Worm (Caenorhabditis elegans): ENCODE results near the gene Y70C5A.4.

The Y70C5A.4 gene

DNA sequence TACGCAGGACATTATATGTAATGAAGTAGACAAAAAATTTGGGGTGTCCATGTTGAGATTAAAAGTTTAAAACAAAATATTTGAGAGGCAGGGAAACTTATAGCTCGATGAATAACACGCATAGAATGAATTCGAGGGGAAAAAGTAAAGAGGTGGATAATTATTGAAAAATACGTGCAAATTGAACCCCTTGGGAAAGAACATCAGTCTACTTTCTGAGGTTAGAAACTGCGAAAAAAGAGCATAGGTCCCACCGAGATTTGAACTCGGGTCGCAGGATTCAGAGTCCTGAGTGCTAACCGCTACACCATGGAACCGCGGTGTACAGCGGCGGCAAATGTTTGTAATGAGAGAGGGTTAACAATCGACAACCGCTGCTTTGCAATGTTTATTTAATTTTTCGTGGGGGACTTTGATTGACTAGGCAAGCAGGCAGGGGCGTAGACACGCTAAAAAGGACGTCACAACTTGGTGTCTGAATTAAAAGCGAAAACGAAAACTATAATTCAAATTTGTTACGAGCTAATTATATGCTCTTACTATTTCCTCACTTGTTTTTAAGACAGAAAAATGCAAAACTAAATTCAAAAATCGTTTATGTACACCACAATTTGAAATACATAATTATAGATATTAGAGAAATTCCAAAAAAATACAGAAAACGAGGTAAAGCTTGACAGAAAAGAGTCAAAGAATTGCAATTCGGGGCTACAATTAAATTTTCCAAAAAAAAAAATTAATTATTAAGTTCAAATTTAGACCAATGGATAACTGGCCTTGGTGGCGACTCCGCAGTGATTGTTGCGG lies 25.4 kb upstream of the Y70C5A.4 start, which contains the start of gene srh-269:
TSS of gene srh-269 (minus strand) at position 51 of the 807 bp plus-strand sequence.
- TF ChIP-seq ztf-4 (tag; optimal IDR thresholded peaks at IDR 0.05) = peak; percentile 56
- TF ChIP-seq skn-1 (tag; optimal IDR thresholded peaks at IDR 0.05) = no peak
- TF ChIP-seq ceh-9 (tag; optimal IDR thresholded peaks at IDR 0.05) = no peak
- peak; percentile 85 for TF ChIP-seq hmg-11 (tag; optimal IDR thresholded peaks at IDR 0.05)
- TF ChIP-seq jun-1 (tag; optimal IDR thresholded peaks at IDR 0.05) = peak; percentile 18
- no peak for TF ChIP-seq nhr-12 (tag; optimal IDR thresholded peaks at IDR 0.05)
- no peak for TF ChIP-seq mdl-1 (tag; optimal IDR thresholded peaks at IDR 0.05)
- TF ChIP-seq R02D3.7 (tag; optimal IDR thresholded peaks at IDR 0.05) = no peak
- TF ChIP-seq nfya-1 (tag; optimal IDR thresholded peaks at IDR 0.05; ENCODE audit: insufficient read depth) = peak; percentile 46
- no peak for TF ChIP-seq sea-2 (GFP tag; optimal IDR thresholded peaks at IDR 0.05)
- no peak for TF ChIP-seq nhr-237 (tag; optimal IDR thresholded peaks at IDR 0.05)
- no peak for TF ChIP-seq nhr-77 (tag; optimal IDR thresholded peaks at IDR 0.05)
- no peak for TF ChIP-seq elt-1 (tag; optimal IDR thresholded peaks at IDR 0.05)
- TF ChIP-seq nhr-28 (tag; optimal IDR thresholded peaks at IDR 0.05) = no peak
- TF ChIP-seq mml-1 (tag; optimal IDR thresholded peaks at IDR 0.05) = no peak
- TF ChIP-seq unc-39 (tag; optimal IDR thresholded peaks at IDR 0.05) = no peak
- TF ChIP-seq egl-27 (tag; optimal IDR thresholded peaks at IDR 0.05) = peak; percentile 33
- peak; percentile 32 for TF ChIP-seq pqm-1 (tag; optimal IDR thresholded peaks at IDR 0.05)
- TF ChIP-seq ZK546.5 (tag; optimal IDR thresholded peaks at IDR 0.05) = no peak
- peak; percentile 68 for TF ChIP-seq fos-1 (tag; optimal IDR thresholded peaks at IDR 0.05)
- no peak for TF ChIP-seq aly-2 (tag; optimal IDR thresholded peaks at IDR 0.05)
- TF ChIP-seq egl-5 (tag; optimal IDR thresholded peaks at IDR 0.05) = no peak
- no peak for TF ChIP-seq nhr-23 (tag; optimal IDR thresholded peaks at IDR 0.05)
- TF ChIP-seq lsy-12 (tag; optimal IDR thresholded peaks at IDR 0.05) = peak; percentile 67
- TF ChIP-seq tbx-2 (tag; optimal IDR thresholded peaks at IDR 0.05) = no peak
- TF ChIP-seq nhr-67 (tag; optimal IDR thresholded peaks at IDR 0.05) = no peak
- TF ChIP-seq nhr-25 (tag; optimal IDR thresholded peaks at IDR 0.05) = no peak
- peak; percentile 41 for TF ChIP-seq lin-39 (tag; optimal IDR thresholded peaks at IDR 0.05)
- no peak for TF ChIP-seq elt-3 (tag; optimal IDR thresholded peaks at IDR 0.05)
- peak; percentile 71 for TF ChIP-seq nhr-43 (tag; optimal IDR thresholded peaks at IDR 0.05; ENCODE audit: poor library complexity, severe bottlenecking)
- TF ChIP-seq fkh-10 (GFP tag; optimal IDR thresholded peaks at IDR 0.05) = no peak
- TF ChIP-seq nhr-11 (tag; optimal IDR thresholded peaks at IDR 0.05) = no peak
- no peak for TF ChIP-seq ceh-28 (tag; optimal IDR thresholded peaks at IDR 0.05)
- no peak for TF ChIP-seq zag-1 (tag; optimal IDR thresholded peaks at IDR 0.05)
- no peak for TF ChIP-seq ceh-16 (tag; optimal IDR thresholded peaks at IDR 0.05)
- no peak for TF ChIP-seq ceh-82 (tag; optimal IDR thresholded peaks at IDR 0.05)
- peak; percentile 95 for TF ChIP-seq ama-1 (optimal IDR thresholded peaks at IDR 0.05)
- no peak for TF ChIP-seq eor-1 (tag; optimal IDR thresholded peaks at IDR 0.05)
- TF ChIP-seq snpc-4 (tag; optimal IDR thresholded peaks at IDR 0.05) = peak; percentile 47
- TF ChIP-seq lin-15B (tag; optimal IDR thresholded peaks at IDR 0.05) = no peak
- TF ChIP-seq elt-2 (tag; optimal IDR thresholded peaks at IDR 0.05) = peak; percentile 61
- no peak for TF ChIP-seq nhr-76 (tag; optimal IDR thresholded peaks at IDR 0.05)
- TF ChIP-seq pha-4 (tag; optimal IDR thresholded peaks at IDR 0.05) = no peak
- no peak for TF ChIP-seq daf-12 (tag; optimal IDR thresholded peaks at IDR 0.05)
- TF ChIP-seq ztf-11 (tag; optimal IDR thresholded peaks at IDR 0.05) = no peak
- TF ChIP-seq unc-62 (GFP tag; optimal IDR thresholded peaks at IDR 0.05) = no peak
- no peak for TF ChIP-seq fkh-2 (tag; optimal IDR thresholded peaks at IDR 0.05)

Measured in whole organism, L3 larva.